Worm (Caenorhabditis elegans) whole organism, L3 larva: ENCODE results near the gene srsx-21.

Source experiments
- R02D3.7 ChIP-seq: fragments of 150-350 bp; optimal IDR thresholded peaks from 2 replicates; lab custom pipeline; 2014; ENCODE audit warnings: missing biosample characterization, missing genetic modification characterization
- ZK546.5 ChIP-seq: sonication (generic microtip); optimal IDR thresholded peaks from 2 replicates; lab custom pipeline; 2017; ENCODE audit warnings: missing biosample characterization, missing genetic modification characterization
- aly-2 ChIP-seq: fragments of 150-350 bp; optimal IDR thresholded peaks from 2 replicates; lab custom pipeline; 2014; ENCODE audit warnings: missing biosample characterization, missing genetic modification characterization
- ama-1 ChIP-seq: fragments of 150-350 bp; optimal IDR thresholded peaks from 2 replicates; lab custom pipeline; 2018
- ceh-16 ChIP-seq: sonication (generic microtip); optimal IDR thresholded peaks from 2 replicates; lab custom pipeline; 2017; ENCODE audit warnings: missing biosample characterization, missing genetic modification characterization
- ceh-28 ChIP-seq: fragments of 150-350 bp; optimal IDR thresholded peaks from 2 replicates; lab custom pipeline; 2014; ENCODE audit warnings: missing biosample characterization, missing genetic modification reagents, missing genetic modification characterization
- ceh-82 ChIP-seq: fragments of 150-350 bp; optimal IDR thresholded peaks from 2 replicates; lab custom pipeline; 2014; ENCODE audit warnings: missing biosample characterization, missing genetic modification characterization
- ceh-9 ChIP-seq: sonication (generic microtip); optimal IDR thresholded peaks from 2 replicates; lab custom pipeline; 2018; ENCODE audit warnings: missing biosample characterization, missing genetic modification characterization
- daf-12 ChIP-seq: fragments of 150-350 bp; optimal IDR thresholded peaks from 2 replicates; lab custom pipeline; 2014; ENCODE audit warnings: missing biosample characterization, missing genetic modification reagents, missing genetic modification characterization
- egl-27 ChIP-seq: sonication (generic microtip); optimal IDR thresholded peaks from 4 replicates; lab custom pipeline; 2017; ENCODE audit warnings: missing biosample characterization, missing genetic modification reagents, missing genetic modification characterization
- egl-5 ChIP-seq: fragments of 150-350 bp; optimal IDR thresholded peaks from 2 replicates; lab custom pipeline; 2017; ENCODE audit warnings: missing biosample characterization, missing genetic modification reagents, missing genetic modification characterization, inconsistent platforms
- elt-1 ChIP-seq: fragments of 150-350 bp; optimal IDR thresholded peaks from 2 replicates; lab custom pipeline; 2014; ENCODE audit warnings: missing biosample characterization, missing genetic modification characterization
- elt-2 ChIP-seq: sonication (generic microtip); optimal IDR thresholded peaks from 2 replicates; lab custom pipeline; 2016; ENCODE audit warnings: missing genetic modification reagents, mild to moderate bottlenecking, missing genetic modification characterization, missing compliant biosample characterization
- elt-3 ChIP-seq, 3 experiments: fragments of 150-350 bp in 1 of 3; sonication (generic microtip) in 2 of 3; optimal IDR thresholded peaks; 2 replicates in 2 of 3; 4 replicates in 1 of 3; lab custom pipeline; 2014 to 2017; ENCODE audit warnings: missing biosample characterization in 3 of 3, missing genetic modification characterization in 3 of 3
- eor-1 ChIP-seq, 2 experiments: fragments of 150-350 bp; optimal IDR thresholded peaks; 2 replicates each; lab custom pipeline; 2014 to 2018; ENCODE audit warnings: missing biosample characterization in 2 of 2, missing genetic modification characterization in 2 of 2
- fkh-10 ChIP-seq: sonication (generic microtip); optimal IDR thresholded peaks from 2 replicates; lab custom pipeline; 2017; ENCODE audit warnings: missing biosample characterization, missing genetic modification reagents, missing genetic modification characterization
- fkh-2 ChIP-seq: fragments of 150-350 bp; optimal IDR thresholded peaks from 2 replicates; lab custom pipeline; 2014; ENCODE audit warnings: missing biosample characterization, missing genetic modification reagents, missing genetic modification characterization
- fos-1 ChIP-seq: fragments of 150-350 bp; optimal IDR thresholded peaks from 2 replicates; lab custom pipeline; 2014; ENCODE audit warnings: missing biosample characterization, missing genetic modification characterization
- hmg-11 ChIP-seq: sonication (generic microtip); optimal IDR thresholded peaks from 2 replicates; lab custom pipeline; 2016; ENCODE audit warnings: missing genetic modification characterization, missing compliant biosample characterization
- jun-1 ChIP-seq: fragments of 150-350 bp; optimal IDR thresholded peaks from 2 replicates; lab custom pipeline; 2014; ENCODE audit warnings: missing biosample characterization, missing genetic modification reagents, missing genetic modification characterization
- lin-15B ChIP-seq: fragments of 150-350 bp; optimal IDR thresholded peaks from 2 replicates; lab custom pipeline; 2014; ENCODE audit warnings: missing biosample characterization, missing genetic modification characterization
- lin-39 ChIP-seq: fragments of 150-350 bp; optimal IDR thresholded peaks from 2 replicates; lab custom pipeline; 2018; ENCODE audit warnings: missing biosample characterization, missing genetic modification reagents, missing genetic modification characterization
- lsy-12 ChIP-seq: sonication (generic microtip); optimal IDR thresholded peaks from 2 replicates; lab custom pipeline; 2016; ENCODE audit warnings: mild to moderate bottlenecking, missing genetic modification characterization, missing compliant biosample characterization
- mdl-1 ChIP-seq: fragments of 150-350 bp; optimal IDR thresholded peaks from 2 replicates; lab custom pipeline; 2014; ENCODE audit warnings: missing biosample characterization, missing genetic modification characterization
- mml-1 ChIP-seq: fragments of 150-350 bp; sonication (generic microtip); optimal IDR thresholded peaks from 3 replicates; lab custom pipeline; 2014; ENCODE audit warnings: missing biosample characterization, missing genetic modification characterization
- nfya-1 ChIP-seq: sonication (generic microtip); optimal IDR thresholded peaks from 2 replicates; lab custom pipeline; 2017; ENCODE audit warnings: missing genetic modification characterization, mild to moderate bottlenecking, missing compliant biosample characterization, antibody characterized with exemption, moderate library complexity; ENCODE audit not compliant: insufficient read depth
- nhr-11 ChIP-seq: fragments of 150-350 bp; optimal IDR thresholded peaks from 2 replicates; lab custom pipeline; 2014; ENCODE audit warnings: missing biosample characterization, missing genetic modification characterization
- nhr-12 ChIP-seq: fragments of 150-350 bp; optimal IDR thresholded peaks from 2 replicates; lab custom pipeline; 2014; ENCODE audit warnings: missing biosample characterization, missing genetic modification characterization
- nhr-23 ChIP-seq: fragments of 150-350 bp; optimal IDR thresholded peaks from 2 replicates; lab custom pipeline; 2014; ENCODE audit warnings: missing biosample characterization, missing genetic modification reagents, missing genetic modification characterization
- nhr-237 ChIP-seq: fragments of 150-350 bp; optimal IDR thresholded peaks from 2 replicates; lab custom pipeline; 2014; ENCODE audit warnings: missing biosample characterization, missing genetic modification characterization
- nhr-25 ChIP-seq: sonication (generic microtip); optimal IDR thresholded peaks from 2 replicates; lab custom pipeline; 2017; ENCODE audit warnings: missing biosample characterization, missing genetic modification characterization
- nhr-28 ChIP-seq: fragments of 150-350 bp; optimal IDR thresholded peaks from 2 replicates; lab custom pipeline; 2014; ENCODE audit warnings: missing biosample characterization, missing genetic modification characterization
- nhr-43 ChIP-seq: sonication (generic microtip); optimal IDR thresholded peaks from 2 replicates; lab custom pipeline; 2016; ENCODE audit warnings: mild to moderate bottlenecking, missing genetic modification characterization, missing compliant biosample characterization; ENCODE audit not compliant: poor library complexity, severe bottlenecking
- nhr-67 ChIP-seq: fragments of 150-350 bp; optimal IDR thresholded peaks from 2 replicates; lab custom pipeline; 2014; ENCODE audit warnings: missing biosample characterization, missing genetic modification characterization
- nhr-76 ChIP-seq: fragments of 150-350 bp; sonication (generic microtip); optimal IDR thresholded peaks from 5 replicates; lab custom pipeline; 2014; ENCODE audit warnings: missing biosample characterization, missing genetic modification characterization
- nhr-77 ChIP-seq: fragments of 150-350 bp; optimal IDR thresholded peaks from 2 replicates; lab custom pipeline; 2014; ENCODE audit warnings: missing biosample characterization, missing genetic modification characterization
- pha-4 ChIP-seq: fragments of 150-350 bp; optimal IDR thresholded peaks from 2 replicates; lab custom pipeline; 2014; ENCODE audit warnings: missing biosample characterization, missing genetic modification reagents, missing genetic modification characterization
- pqm-1 ChIP-seq: fragments of 150-350 bp; optimal IDR thresholded peaks from 2 replicates; lab custom pipeline; 2017; ENCODE audit warnings: missing biosample characterization, missing genetic modification characterization, inconsistent platforms
- sea-2 ChIP-seq: fragments of 150-350 bp; sonication (generic microtip); optimal IDR thresholded peaks from 4 replicates; lab custom pipeline; 2014; ENCODE audit warnings: missing biosample characterization, missing genetic modification reagents, missing genetic modification characterization
- skn-1 ChIP-seq: fragments of 150-350 bp; optimal IDR thresholded peaks from 2 replicates; lab custom pipeline; 2014; ENCODE audit warnings: missing biosample characterization, missing genetic modification characterization
- snpc-4 ChIP-seq: fragments of 150-350 bp; optimal IDR thresholded peaks from 2 replicates; lab custom pipeline; 2014; ENCODE audit warnings: missing biosample characterization, missing genetic modification characterization
- tbx-2 ChIP-seq: sonication (generic microtip); optimal IDR thresholded peaks from 2 replicates; lab custom pipeline; 2016; ENCODE audit warnings: mild to moderate bottlenecking, missing genetic modification characterization, missing compliant biosample characterization
- unc-39 ChIP-seq: sonication (generic microtip); optimal IDR thresholded peaks from 4 replicates; lab custom pipeline; 2017; ENCODE audit warnings: missing biosample characterization, missing genetic modification characterization
- unc-62 ChIP-seq: fragments of 150-350 bp; sonication (generic microtip); optimal IDR thresholded peaks from 4 replicates; lab custom pipeline; 2014; ENCODE audit warnings: missing biosample characterization, missing genetic modification reagents, missing genetic modification characterization
- zag-1 ChIP-seq: fragments of 150-350 bp; optimal IDR thresholded peaks from 2 replicates; lab custom pipeline; 2014; ENCODE audit warnings: missing biosample characterization, missing genetic modification characterization
- ztf-11 ChIP-seq: fragments of 150-350 bp; optimal IDR thresholded peaks from 2 replicates; lab custom pipeline; 2014; ENCODE audit warnings: missing biosample characterization, missing genetic modification characterization
- ztf-4 ChIP-seq: fragments of 150-350 bp; optimal IDR thresholded peaks from 2 replicates; lab custom pipeline; 2014; ENCODE audit warnings: missing biosample characterization, missing genetic modification characterization

Gene srsx-21

DNA sequence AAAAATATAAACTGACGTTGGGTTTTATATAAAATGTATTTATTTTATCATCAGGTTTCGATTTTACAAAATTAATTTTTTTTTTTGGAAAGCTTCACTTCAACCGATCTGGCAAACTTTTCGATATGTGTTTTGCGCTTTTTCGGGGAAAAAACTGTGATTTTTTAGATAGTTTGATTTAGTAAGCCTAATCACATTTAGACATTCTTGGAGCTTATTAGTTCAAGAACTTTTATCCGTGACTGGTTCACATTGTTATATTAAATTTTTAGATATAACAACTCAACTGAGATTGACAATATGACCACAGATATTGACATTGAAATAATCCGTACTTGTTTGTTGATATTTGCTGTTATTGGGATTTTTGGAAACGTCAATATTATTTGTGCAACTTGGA lies at the start of gene srsx-21:
srsx-21 (plus strand) TSS at position 301 of the 400 bp plus-strand sequence.
- TF ChIP-seq nhr-12 (tag; lab: Kevin White, UChicago) (no peak), nhr-237 (no peak), ceh-9 (no peak), nhr-67 (tag; lab: Kevin White, UChicago) (no peak), eor-1 (tag; optimal IDR thresholded peaks at IDR 0.05; lab: Kevin White, UChicago) (no peak), egl-5 (tag; lab: Kevin White, UChicago) (no peak), fkh-10 (GFP tag; lab: Kevin White, UChicago) (no peak), ceh-28 (no peak), ceh-16 (tag; lab: Kevin White, UChicago) (no peak), unc-39 (tag; lab: Kevin White, UChicago) (no peak), ztf-4 (tag; lab: Kevin White, UChicago) (no peak), nhr-23 (no peak)

DNA sequence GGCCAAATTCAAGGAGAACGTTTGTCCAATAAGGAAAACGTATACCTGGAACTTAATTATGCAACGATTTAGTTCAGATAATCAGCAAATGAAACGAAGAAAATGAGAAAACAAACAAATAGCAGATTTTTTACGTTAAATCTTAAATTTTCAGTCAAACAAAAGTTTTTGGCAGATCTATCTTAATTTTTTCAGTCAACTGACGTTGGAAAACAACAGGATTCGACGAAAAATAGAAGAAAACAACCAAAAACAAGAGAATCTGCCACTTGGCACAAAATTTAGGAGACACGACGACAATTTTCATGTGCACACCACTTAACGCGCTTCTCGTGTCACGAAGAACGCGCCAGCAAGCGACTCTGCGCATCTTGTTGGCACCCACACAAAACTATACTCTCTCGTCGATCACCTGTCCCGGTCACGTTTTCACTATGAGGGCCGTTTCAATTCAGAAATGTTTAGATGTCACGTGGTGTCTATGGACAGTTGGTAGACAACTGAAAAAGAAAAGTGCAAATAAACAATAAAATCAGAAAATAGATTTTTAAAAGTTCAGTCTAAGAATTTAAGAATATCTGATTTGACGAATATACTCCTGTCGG lies 48.0 kb upstream of the srsx-21 start, which contains the start of gene ztf-7:
ztf-7 (minus strand) TSS at position 51 of the 605 bp plus-strand sequence.
- peak; percentile 76 for TF ChIP-seq elt-1
- no peak for TF ChIP-seq sea-2 (GFP tag; lab: Kevin White, UChicago)
- no peak for TF ChIP-seq mml-1 (tag; lab: Kevin White, UChicago)
- TF ChIP-seq ceh-9: no peak
- peak; percentile 74 for TF ChIP-seq ztf-4 (tag; lab: Kevin White, UChicago)
- TF ChIP-seq aly-2 (tag; lab: Kevin White, UChicago): no peak
- no peak for TF ChIP-seq nhr-12 (tag; lab: Kevin White, UChicago)
- TF ChIP-seq nhr-11 (tag; lab: Kevin White, UChicago): peak; percentile 80
- TF ChIP-seq hmg-11: peak; percentile 80
- no peak for TF ChIP-seq unc-39 (tag; lab: Kevin White, UChicago)
- TF ChIP-seq ztf-11 (tag; lab: Kevin White, UChicago): no peak
- TF ChIP-seq lin-39 (tag; lab: Kevin White, UChicago): peak; percentile 95
- peak; percentile 95 for TF ChIP-seq jun-1 (tag; lab: Kevin White, UChicago)
- TF ChIP-seq nhr-25 (tag; lab: Kevin White, UChicago): peak; percentile 99
- peak; percentile 82 for TF ChIP-seq ama-1 (lab: Kevin White, UChicago)
- TF ChIP-seq fkh-2 (tag; lab: Kevin White, UChicago): no peak
- TF ChIP-seq pha-4 (tag; lab: Kevin White, UChicago): peak; percentile 96
- TF ChIP-seq nhr-237: no peak
- TF ChIP-seq nhr-23: peak; percentile 97
- TF ChIP-seq daf-12: no peak
- peak; percentile 26 for TF ChIP-seq nhr-77 (tag; lab: Kevin White, UChicago)
- TF ChIP-seq nhr-43 (tag; lab: Kevin White, UChicago): peak; percentile 97
- peak; percentile 89 for TF ChIP-seq elt-2
- peak; percentile 35 for TF ChIP-seq ceh-82
- TF ChIP-seq nhr-67 (tag; lab: Kevin White, UChicago): no peak
- TF ChIP-seq pqm-1 (tag; lab: Kevin White, UChicago): peak; percentile 73
- no peak for TF ChIP-seq eor-1 (tag; optimal IDR thresholded peaks at IDR 0.05; lab: Kevin White, UChicago)
- TF ChIP-seq nhr-28 (tag; lab: Kevin White, UChicago): no peak
- peak; percentile 87 for TF ChIP-seq fkh-10 (GFP tag; lab: Kevin White, UChicago)
- TF ChIP-seq ZK546.5 (tag; lab: Kevin White, UChicago): no peak
- TF ChIP-seq ceh-28: peak; percentile 80
- TF ChIP-seq R02D3.7 (tag; lab: Kevin White, UChicago): peak; percentile 62
- TF ChIP-seq mdl-1 (tag; lab: Kevin White, UChicago): peak; percentile 94
- TF ChIP-seq tbx-2 (tag; lab: Kevin White, UChicago): peak; percentile 88
- peak; percentile 91 for TF ChIP-seq egl-5 (tag; lab: Kevin White, UChicago)
- peak; percentile 93 for TF ChIP-seq snpc-4 (tag; lab: Kevin White, UChicago)
- TF ChIP-seq skn-1 (tag; lab: Kevin White, UChicago): peak; percentile 68
- TF ChIP-seq nfya-1 (tag; lab: Kevin White, UChicago): peak; percentile 94
- peak; percentile 18 for TF ChIP-seq unc-62 (GFP tag; lab: Kevin White, UChicago)
- TF ChIP-seq lin-15B (tag; lab: Kevin White, UChicago): peak; percentile 89
- TF ChIP-seq elt-3 (tag; optimal IDR thresholded peaks at IDR 0.05; lab: Kevin White, UChicago): no peak
- peak; percentile 96 for TF ChIP-seq lsy-12 (tag; lab: Kevin White, UChicago)
- peak; percentile 50 for TF ChIP-seq ceh-16 (tag; lab: Kevin White, UChicago)
- TF ChIP-seq nhr-76 (tag; lab: Kevin White, UChicago): no peak
- TF ChIP-seq zag-1 (tag; lab: Kevin White, UChicago): no peak
- no peak for TF ChIP-seq fos-1 (tag; lab: Kevin White, UChicago)
- TF ChIP-seq egl-27 (tag; lab: Kevin White, UChicago): peak; percentile 38
